Worm (Caenorhabditis elegans) whole organism, L3 larva: Measurements from ENCODE around the gene E04F6.6.

ENCODE experiments used
- ama-1 ChIP-seq: fragments of 150-350 bp; optimal IDR thresholded peaks from 2 replicates; lab custom pipeline; 2018
- ceh-82 ChIP-seq: fragments of 150-350 bp; optimal IDR thresholded peaks from 2 replicates; lab custom pipeline; 2014; ENCODE audit warnings: missing biosample characterization, missing genetic modification characterization
- ceh-9 ChIP-seq: sonication (generic microtip); optimal IDR thresholded peaks from 2 replicates; lab custom pipeline; 2018; ENCODE audit warnings: missing biosample characterization, missing genetic modification characterization
- elt-3 ChIP-seq, 3 experiments: fragments of 150-350 bp in 1 of 3; sonication (generic microtip) in 2 of 3; optimal IDR thresholded peaks; 2 replicates in 2 of 3; 4 replicates in 1 of 3; lab custom pipeline; 2014 to 2017; ENCODE audit warnings: missing biosample characterization in 3 of 3, missing genetic modification characterization in 3 of 3
- fos-1 ChIP-seq: fragments of 150-350 bp; optimal IDR thresholded peaks from 2 replicates; lab custom pipeline; 2014; ENCODE audit warnings: missing biosample characterization, missing genetic modification characterization
- nhr-12 ChIP-seq: fragments of 150-350 bp; optimal IDR thresholded peaks from 2 replicates; lab custom pipeline; 2014; ENCODE audit warnings: missing biosample characterization, missing genetic modification characterization
- nhr-77 ChIP-seq: fragments of 150-350 bp; optimal IDR thresholded peaks from 2 replicates; lab custom pipeline; 2014; ENCODE audit warnings: missing biosample characterization, missing genetic modification characterization
- pha-4 ChIP-seq: fragments of 150-350 bp; optimal IDR thresholded peaks from 2 replicates; lab custom pipeline; 2014; ENCODE audit warnings: missing biosample characterization, missing genetic modification reagents, missing genetic modification characterization
- pqm-1 ChIP-seq: fragments of 150-350 bp; optimal IDR thresholded peaks from 2 replicates; lab custom pipeline; 2017; ENCODE audit warnings: missing biosample characterization, missing genetic modification characterization, inconsistent platforms
- unc-62 ChIP-seq: fragments of 150-350 bp; sonication (generic microtip); optimal IDR thresholded peaks from 4 replicates; lab custom pipeline; 2014; ENCODE audit warnings: missing biosample characterization, missing genetic modification reagents, missing genetic modification characterization
- zag-1 ChIP-seq: fragments of 150-350 bp; optimal IDR thresholded peaks from 2 replicates; lab custom pipeline; 2014; ENCODE audit warnings: missing biosample characterization, missing genetic modification characterization

ce11 chrII:7186117-7186516, 13.2 kb downstream of the E04F6.6 start:
- TF ChIP-seq pha-4 (tag; lab: Kevin White, UChicago): no peak
- no peak for TF ChIP-seq unc-62 (GFP tag; lab: Kevin White, UChicago)
- TF ChIP-seq fos-1: no peak
- TF ChIP-seq ceh-9: no peak
- no peak for TF ChIP-seq nhr-77 (tag; lab: Kevin White, UChicago)
- TF ChIP-seq ceh-82: no peak
- TF ChIP-seq pqm-1 (tag; lab: Kevin White, UChicago): no peak
- TF ChIP-seq zag-1 (tag; lab: Kevin White, UChicago): no peak
- TF ChIP-seq elt-3 (tag; optimal IDR thresholded peaks at IDR 0.05; lab: Kevin White, UChicago): no peak
- no peak for TF ChIP-seq nhr-12 (tag; lab: Kevin White, UChicago)
- no peak for TF ChIP-seq ama-1
